Fruit fly (Drosophila melanogaster) whole organism, adult: ENCODE measurements around the gene TyrRII.
"Not testable (repeated sequence)": the region's sequence is repeated elsewhere in the genome, so short reads cannot be mapped to it uniquely, and the experiment has no call there.

ENCODE experiments used
- CG11617 ChIP-seq: fragments of 200-800 bp; sonication (Bioruptor generic); optimal IDR thresholded peaks from 2 replicates; lab custom pipeline; 2017; ENCODE audit warnings: mild to moderate bottlenecking, missing biosample characterization, missing genetic modification reagents, missing genetic modification characterization
- CG12768 ChIP-seq: fragments of 200-800 bp; sonication (Bioruptor generic); optimal IDR thresholded peaks from 2 replicates; lab custom pipeline; 2017; ENCODE audit warnings: missing biosample characterization, missing genetic modification characterization, mild to moderate bottlenecking, moderate library complexity, missing genetic modification reagents
- CG14711 ChIP-seq: fragments of 200-800 bp; sonication (Bioruptor generic); optimal IDR thresholded peaks from 2 replicates; lab custom pipeline; 2018; ENCODE audit warnings: missing biosample characterization, mild to moderate bottlenecking, missing genetic modification characterization, moderate library complexity
- CG1620 ChIP-seq: fragments of 200-800 bp; sonication (Bioruptor generic); optimal IDR thresholded peaks from 2 replicates; lab custom pipeline; 2016; ENCODE audit warnings: missing biosample characterization, missing genetic modification characterization
- CG33017 ChIP-seq: fragments of 200-800 bp; sonication (Bioruptor generic); optimal IDR thresholded peaks from 2 replicates; lab custom pipeline; 2018; ENCODE audit warnings: missing biosample characterization, mild to moderate bottlenecking, missing genetic modification characterization, moderate library complexity
- CG5204 ChIP-seq: fragments of 200-800 bp; sonication (Bioruptor generic); optimal IDR thresholded peaks from 2 replicates; lab custom pipeline; 2016; ENCODE audit warnings: missing biosample characterization, missing genetic modification characterization
- CG7045 ChIP-seq: fragments of 200-800 bp; sonication (Bioruptor generic); optimal IDR thresholded peaks from 2 replicates; lab custom pipeline; 2017; ENCODE audit warnings: missing biosample characterization, mild to moderate bottlenecking, missing genetic modification characterization
- CG7101 ChIP-seq: fragments of 200-800 bp; sonication (Bioruptor generic); optimal IDR thresholded peaks from 2 replicates; lab custom pipeline; 2018; ENCODE audit warnings: missing biosample characterization, mild to moderate bottlenecking, missing genetic modification characterization, moderate library complexity
- Clk ChIP-seq: fragments of 200-800 bp; sonication (Bioruptor generic); optimal IDR thresholded peaks from 2 replicates; lab custom pipeline; 2017; ENCODE audit warnings: missing biosample characterization, missing genetic modification characterization
- Crg-1 ChIP-seq: fragments of 200-800 bp; sonication (Bioruptor generic); optimal IDR thresholded peaks from 2 replicates; lab custom pipeline; 2016; ENCODE audit warnings: missing biosample characterization, missing genetic modification characterization
- Hr96 ChIP-seq: fragments of 200-800 bp; sonication (Bioruptor generic); optimal IDR thresholded peaks from 2 replicates; lab custom pipeline; 2016; ENCODE audit warnings: missing biosample characterization, missing genetic modification characterization
- Mnt ChIP-seq: fragments of 200-800 bp; sonication (Bioruptor generic); optimal IDR thresholded peaks from 2 replicates; lab custom pipeline; 2016; ENCODE audit warnings: missing biosample characterization, mild to moderate bottlenecking, missing genetic modification characterization
- bab1 ChIP-seq: fragments of 200-800 bp; sonication (Bioruptor generic); optimal IDR thresholded peaks from 3 replicates; lab custom pipeline; 2019; ENCODE audit warnings: missing biosample characterization, mild to moderate bottlenecking, missing genetic modification characterization, moderate library complexity
- cic ChIP-seq: fragments of 200-800 bp; sonication (Bioruptor generic); optimal IDR thresholded peaks from 2 replicates; lab custom pipeline; 2017; ENCODE audit warnings: missing biosample characterization, mild to moderate bottlenecking, missing genetic modification characterization, moderate library complexity
- cnc ChIP-seq, 2 experiments: fragments of >200 bp; optimal IDR thresholded peaks; 2 replicates each; lab custom pipeline; 2017
- kay ChIP-seq: fragments of 200-800 bp; sonication (Bioruptor generic); peaks from one replicate; lab custom pipeline; 2016; ENCODE audit warnings: missing biosample characterization, missing genetic modification characterization, borderline replicate concordance
- ovo ChIP-seq: fragments of 200-800 bp; sonication (Bioruptor generic); optimal IDR thresholded peaks from 2 replicates; lab custom pipeline; 2016; ENCODE audit warnings: missing biosample characterization, missing genetic modification characterization
- pad ChIP-seq: fragments of 200-800 bp; sonication (Bioruptor generic); optimal IDR thresholded peaks from 3 replicates; lab custom pipeline; 2017; ENCODE audit warnings: missing biosample characterization, missing genetic modification characterization, mild to moderate bottlenecking, moderate library complexity, missing genetic modification reagents
- tj ChIP-seq: fragments of 200-800 bp; sonication (Bioruptor generic); optimal IDR thresholded peaks from 3 replicates; lab custom pipeline; 2017; ENCODE audit warnings: missing biosample characterization, mild to moderate bottlenecking, missing genetic modification characterization, moderate library complexity
- toe ChIP-seq: fragments of 200-800 bp; sonication (Bioruptor generic); optimal IDR thresholded peaks from 2 replicates; lab custom pipeline; 2016; ENCODE audit warnings: missing biosample characterization, missing genetic modification characterization

TyrRII gene

dm6 chr3R:17733261-17733660, 3.1 kb upstream of the TyrRII start, which contains the start of gene CG14321:
Gene CG14321 (plus strand): TSS chr3R:17733598.
- TF ChIP-seq Clk (GFP tag; lab: Kevin White, UChicago) (no peak), toe (no peak), Crg-1 (GFP tag; lab: Kevin White, UChicago) (no peak), CG5204 (GFP tag; lab: Kevin White, UChicago) (no peak), CG12768 (no peak), CG7101 (tag; lab: Kevin White, UChicago) (no peak), Mnt (GFP tag; lab: Kevin White, UChicago) (no peak), Hr96 (GFP tag; lab: Kevin White, UChicago) (no peak)

dm6 chr3R:17742542-17742941, 6.1 kb downstream of the TyrRII start:
- no peak for TF ChIP-seq cic (GFP tag; lab: Kevin White, UChicago)
- TF ChIP-seq ovo (GFP tag; lab: Kevin White, UChicago), result no peak
- TF ChIP-seq tj (GFP tag; lab: Kevin White, UChicago), result no peak
- no peak for TF ChIP-seq CG11617 (GFP tag; lab: Kevin White, UChicago)
- TF ChIP-seq CG1620 (GFP tag; lab: Kevin White, UChicago), result no peak
- no peak for TF ChIP-seq toe
- TF ChIP-seq CG33017, result no peak

dm6 chr3R:17758905-17759304, 22.5 kb downstream of the TyrRII start:
- peak; percentile 4 for TF ChIP-seq CG7101 (tag; lab: Kevin White, UChicago)
- peak; percentile 42 for TF ChIP-seq cic (GFP tag; lab: Kevin White, UChicago)
- peak; percentile 24 for TF ChIP-seq ovo (GFP tag; lab: Kevin White, UChicago)
- peak; percentile 72 for TF ChIP-seq kay (GFP tag; lab: Kevin White, UChicago)
- TF ChIP-seq CG14711 (tag; lab: Kevin White, UChicago), result no peak
- peak; percentile 50 for TF ChIP-seq Mnt (GFP tag; lab: Kevin White, UChicago)
- no peak for TF ChIP-seq Clk (GFP tag; lab: Kevin White, UChicago)
- TF ChIP-seq CG33017, result peak; percentile 25

- TF ChIP-seq cic (GFP tag; lab: Kevin White, UChicago) (peak; percentile 3), CG33017 (no peak), CG5204 (GFP tag; lab: Kevin White, UChicago) (peak; percentile 11), Crg-1 (GFP tag; lab: Kevin White, UChicago) (no peak), tj (GFP tag; lab: Kevin White, UChicago) (peak; percentile 12), Mnt (GFP tag; lab: Kevin White, UChicago) (no peak), toe (no peak), kay (GFP tag; lab: Kevin White, UChicago) (peak; percentile 56), cnc (optimal IDR thresholded peaks at IDR 0.05; lab: Kevin White, UChicago) (no peak), pad (GFP tag; lab: Kevin White, UChicago) (no peak), Clk (GFP tag; lab: Kevin White, UChicago) (no peak), ovo (GFP tag; lab: Kevin White, UChicago) (no peak), bab1 (GFP tag; lab: Kevin White, UChicago) (no peak), Hr96 (GFP tag; lab: Kevin White, UChicago) (no peak), CG1620 (GFP tag; lab: Kevin White, UChicago) (no peak), CG14711 (tag; lab: Kevin White, UChicago) (no peak), CG12768 (no peak), CG7045 (GFP tag; lab: Kevin White, UChicago) (no peak)
Observed at dm6 chr3R:17759773-17760476, 23.5 kb downstream of the TyrRII start.

dm6 chr3R:17762261-17762660, 25.9 kb downstream of the TyrRII start:
- TF ChIP-seq CG7101 (tag; lab: Kevin White, UChicago), result no peak
- TF ChIP-seq Mnt (GFP tag; lab: Kevin White, UChicago), result peak; percentile 3
- no peak for TF ChIP-seq CG12768
- TF ChIP-seq tj (GFP tag; lab: Kevin White, UChicago), result no peak
- no peak for TF ChIP-seq pad (GFP tag; lab: Kevin White, UChicago)
- no peak for TF ChIP-seq CG5204 (GFP tag; lab: Kevin White, UChicago)
- no peak for TF ChIP-seq ovo (GFP tag; lab: Kevin White, UChicago)
- no peak for TF ChIP-seq cic (GFP tag; lab: Kevin White, UChicago)
- TF ChIP-seq kay (GFP tag; lab: Kevin White, UChicago), result peak; percentile 32
- TF ChIP-seq CG14711 (tag; lab: Kevin White, UChicago), result no peak
- TF ChIP-seq Hr96 (GFP tag; lab: Kevin White, UChicago), result no peak
- no peak for TF ChIP-seq toe

- not testable (repeated sequence) for TF ChIP-seq Mnt (GFP tag; lab: Kevin White, UChicago); CG12768; CG1620 (GFP tag; lab: Kevin White, UChicago)
Observed at dm6 chr3R:17763088-17763487, 26.7 kb downstream of the TyrRII start, which contains the start of gene TyrR. Gene TyrR (minus strand): TSS chr3R:17763188.

dm6 chr3R:17773893-17774292, 37.5 kb downstream of the TyrRII start:
- no peak for TF ChIP-seq CG33017
- no peak for TF ChIP-seq Mnt (GFP tag; lab: Kevin White, UChicago)
- TF ChIP-seq CG1620 (GFP tag; lab: Kevin White, UChicago), result no peak
- TF ChIP-seq toe, result no peak
- TF ChIP-seq CG11617 (GFP tag; lab: Kevin White, UChicago), result no peak
- no peak for TF ChIP-seq CG12768
